Fruit fly (Drosophila melanogaster): ENCODE data around the gene Set.

Set gene

DNA sequence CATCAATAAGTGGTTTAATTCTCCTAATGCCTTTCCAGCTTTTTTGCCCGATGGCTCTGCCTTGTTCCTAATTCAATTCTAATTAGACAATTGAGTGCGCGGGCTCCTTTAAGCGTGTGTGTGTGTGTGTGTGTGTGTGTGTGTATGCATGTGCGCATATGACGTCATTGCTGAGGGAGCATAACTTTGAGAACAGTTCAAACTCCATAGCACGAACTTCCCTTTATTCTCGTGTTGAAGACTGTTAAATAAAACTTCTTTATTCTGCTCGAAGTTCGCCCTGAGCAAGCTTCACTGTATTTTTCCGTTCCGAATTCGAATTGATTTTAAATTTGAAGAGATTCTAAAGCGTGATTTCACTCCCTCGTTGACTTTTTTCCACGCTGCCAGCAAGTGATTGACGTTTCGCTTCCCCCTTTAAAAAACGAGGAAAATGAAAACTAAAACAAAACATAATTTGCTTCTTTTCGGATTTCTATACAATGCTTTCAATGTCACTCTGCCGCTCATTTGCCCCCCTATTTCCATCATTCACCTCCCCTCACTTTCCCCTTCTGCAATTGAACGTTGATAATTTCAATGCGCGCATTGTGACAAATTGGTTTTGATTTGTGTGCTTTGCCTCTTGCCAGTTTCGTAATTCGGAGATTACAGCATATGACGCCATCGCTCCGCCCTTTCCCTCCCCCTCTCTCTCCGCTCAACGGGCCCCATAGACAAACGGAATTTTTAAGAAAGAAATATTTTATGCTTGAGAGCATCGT is 29.1 kb downstream of the Set start (continued):
- TF ChIP-seq CG6791 (GFP tag; IDR thresholded peaks at IDR 0.05; ENCODE audit: partially characterized antibody), result no peak
- TF ChIP-seq en (GFP tag; optimal IDR thresholded peaks at IDR 0.05), result no peak
- TF ChIP-seq ara (GFP tag; IDR thresholded peaks at IDR 0.05), result no peak
- TF ChIP-seq CG11085 (GFP tag; IDR thresholded peaks at IDR 0.05), result no peak
- TF ChIP-seq C15 (GFP tag; IDR thresholded peaks at IDR 0.05), result no peak
- no peak for TF ChIP-seq Dbx (GFP tag; IDR thresholded peaks at IDR 0.05)
- no peak for TF ChIP-seq Optix (GFP tag; IDR thresholded peaks at IDR 0.05)
- TF ChIP-seq ATbp (GFP tag; optimal IDR thresholded peaks at IDR 0.05), result no peak
- no peak for TF ChIP-seq peb (GFP tag; IDR thresholded peaks at IDR 0.05)
- TF ChIP-seq Spps (tag; optimal IDR thresholded peaks at IDR 0.05), result no peak
- TF ChIP-seq CG9437 (GFP tag; optimal IDR thresholded peaks at IDR 0.05), result no peak
- no peak for TF ChIP-seq Dll (GFP tag; IDR thresholded peaks at IDR 0.05; ENCODE audit: partially characterized antibody)
- no peak for TF ChIP-seq CG18476 (GFP tag; optimal IDR thresholded peaks at IDR 0.05)
- no peak for TF ChIP-seq CG34422 (GFP tag; IDR thresholded peaks at IDR 0.05)
- no peak for TF ChIP-seq br (optimal IDR thresholded peaks at IDR 0.05)
- no peak for TF ChIP-seq Mes4 (GFP tag; optimal IDR thresholded peaks at IDR 0.05)
- TF ChIP-seq shn (GFP tag; optimal IDR thresholded peaks at IDR 0.05), result no peak
- no peak for TF ChIP-seq Bdp1 (GFP tag; optimal IDR thresholded peaks at IDR 0.05)
- no peak for TF ChIP-seq CG18262 (tag; optimal IDR thresholded peaks at IDR 0.05)
- TF ChIP-seq Nf-YA (GFP tag; IDR thresholded peaks at IDR 0.05), result no peak
- no peak for TF ChIP-seq CG7963 (GFP tag; IDR thresholded peaks at IDR 0.05; ENCODE audit: partially characterized antibody)
- TF ChIP-seq CG7786 (GFP tag; optimal IDR thresholded peaks at IDR 0.05), result peak; percentile 35
- TF ChIP-seq CG16815 (GFP tag; optimal IDR thresholded peaks at IDR 0.05), result no peak
- TF ChIP-seq dmrt99B (tag; optimal IDR thresholded peaks at IDR 0.05), result peak; percentile 30
- no peak for TF ChIP-seq usp (GFP tag; optimal IDR thresholded peaks at IDR 0.05)
- no peak for TF ChIP-seq CG2199 (GFP tag; IDR thresholded peaks at IDR 0.05)
- no peak for TF ChIP-seq sqz (GFP tag; optimal IDR thresholded peaks at IDR 0.05)
- TF ChIP-seq CG9932 (GFP tag; IDR thresholded peaks at IDR 0.05), result no peak
- TF ChIP-seq Hr39 (optimal IDR thresholded peaks at IDR 0.05), result no peak
- TF ChIP-seq TFAM (GFP tag; optimal IDR thresholded peaks at IDR 0.05), result no peak
- no peak for TF ChIP-seq az2 (GFP tag; optimal IDR thresholded peaks at IDR 0.05)
- TF ChIP-seq CG13424 (tag; optimal IDR thresholded peaks at IDR 0.05), result peak; percentile 35
- TF ChIP-seq btn (GFP tag; optimal IDR thresholded peaks at IDR 0.05), result no peak
- no peak for TF ChIP-seq zf30C (GFP tag; optimal IDR thresholded peaks at IDR 0.05)
- TF ChIP-seq wdn (GFP tag; IDR thresholded peaks at IDR 0.05), result no peak
- TF ChIP-seq bsh (GFP tag; optimal IDR thresholded peaks at IDR 0.05), result peak in 1 of 2 experiments; percentile 49
- peak; percentile 48 for TF ChIP-seq Atf-2 (GFP tag; optimal IDR thresholded peaks at IDR 0.05)
- no peak for TF ChIP-seq CG4404 (GFP tag; IDR thresholded peaks at IDR 0.05)
- peak; percentile 12 for TF ChIP-seq Blimp-1 (GFP tag; optimal IDR thresholded peaks at IDR 0.05)
- no peak for TF ChIP-seq tap (tag; optimal IDR thresholded peaks at IDR 0.05)
- no peak for TF ChIP-seq CG6272 (GFP tag; IDR thresholded peaks at IDR 0.05)
- TF ChIP-seq Trl (optimal IDR thresholded peaks at IDR 0.05), result no peak
- TF ChIP-seq Trl (GFP tag; optimal IDR thresholded peaks at IDR 0.05), result no peak
- TF ChIP-seq Scr (GFP tag; IDR thresholded peaks at IDR 0.05; ENCODE audit: partially characterized antibody), result no peak
- TF ChIP-seq gfzf (GFP tag; optimal IDR thresholded peaks at IDR 0.05), result no peak
- no peak for TF ChIP-seq lov (optimal IDR thresholded peaks at IDR 0.05)
- TF ChIP-seq lov (GFP tag; IDR thresholded peaks at IDR 0.05), result no peak
- TF ChIP-seq Gsc (GFP tag; IDR thresholded peaks at IDR 0.05), result no peak
- no peak for TF ChIP-seq nerfin-1 (tag; optimal IDR thresholded peaks at IDR 0.05)
- no peak for TF ChIP-seq p53 (GFP tag; optimal IDR thresholded peaks at IDR 0.05)
- no peak for TF ChIP-seq HLHmδ (GFP tag; optimal IDR thresholded peaks at IDR 0.05)
- TF ChIP-seq CG10654 (GFP tag; optimal IDR thresholded peaks at IDR 0.05), result no peak

Data from whole organism, embryonic.